Fruit fly (Drosophila melanogaster) whole organism, embryonic: ENCODE data around the gene Orc2.

Experiments
- Atf-2 ChIP-seq: fragments of 200-800 bp; sonication (Bioruptor generic); optimal IDR thresholded peaks from 2 replicates; lab custom pipeline; 2016; ENCODE audit warnings: missing biosample characterization, missing genetic modification characterization
- CG10431 ChIP-seq: fragments of 200-800 bp; sonication (Bioruptor generic); optimal IDR thresholded peaks from 3 replicates; lab custom pipeline; 2018; ENCODE audit warnings: missing biosample characterization, mild to moderate bottlenecking, missing genetic modification characterization
- CG11456 ChIP-seq: fragments of 200-800 bp; sonication (Bioruptor generic); IDR thresholded peaks from 3 replicates; pipeline ENCODE4 v1.3.6; 2022; ENCODE audit warnings: missing biosample characterization, missing genetic modification characterization
- CG12744 ChIP-seq: fragments of 200-800 bp; sonication (Bioruptor generic); optimal IDR thresholded peaks from 2 replicates; lab custom pipeline; 2016; ENCODE audit warnings: missing biosample characterization, missing genetic modification characterization
- CG14710 ChIP-seq: fragments of 200-800 bp; sonication (Bioruptor generic); optimal IDR thresholded peaks from 3 replicates; lab custom pipeline; 2019; ENCODE audit warnings: missing biosample characterization, mild to moderate bottlenecking, missing genetic modification characterization, moderate library complexity
- CG15479 ChIP-seq: fragments of 200-800 bp; sonication (Bioruptor generic); optimal IDR thresholded peaks from 3 replicates; lab custom pipeline; 2019; ENCODE audit warnings: missing biosample characterization, mild to moderate bottlenecking, missing genetic modification characterization, moderate library complexity
- CG15601 ChIP-seq: fragments of 200-800 bp; sonication (Bioruptor generic); optimal IDR thresholded peaks from 3 replicates; lab custom pipeline; 2019; ENCODE audit warnings: missing biosample characterization, mild to moderate bottlenecking, missing genetic modification characterization, moderate library complexity
- CG17829 ChIP-seq: fragments of 200-800 bp; optimal IDR thresholded peaks from 2 replicates; lab custom pipeline; 2019; ENCODE audit warnings: missing biosample characterization, mild to moderate bottlenecking, missing genetic modification characterization, moderate library complexity
- CG1792 ChIP-seq: fragments of 200-800 bp; sonication (Bioruptor generic); optimal IDR thresholded peaks from 2 replicates; lab custom pipeline; 2016; ENCODE audit warnings: missing biosample characterization, missing genetic modification characterization
- CG32772 ChIP-seq: fragments of 200-800 bp; sonication (Bioruptor generic); IDR thresholded peaks from 2 replicates; pipeline ENCODE4 v1.3.6; 2022; ENCODE audit warnings: missing biosample characterization, missing genetic modification characterization
- CG34224 ChIP-seq: fragments of 200-800 bp; sonication (Bioruptor generic); IDR thresholded peaks from 3 replicates; pipeline ENCODE4 v1.3.6; 2022; ENCODE audit warnings: missing biosample characterization, missing genetic modification characterization; ENCODE audit not compliant: partially characterized antibody
- CG34376 ChIP-seq: fragments of 200-800 bp; sonication (Bioruptor generic); optimal IDR thresholded peaks from 2 replicates; lab custom pipeline; 2018; ENCODE audit warnings: missing biosample characterization, mild to moderate bottlenecking, missing genetic modification characterization
- CG34422 ChIP-seq: fragments of 200-800 bp; sonication (Bioruptor generic); IDR thresholded peaks from 3 replicates; pipeline ENCODE4 v1.3.6; 2022; ENCODE audit warnings: missing biosample characterization, missing genetic modification characterization
- CG4328 ChIP-seq: fragments of 200-800 bp; sonication (Bioruptor generic); optimal IDR thresholded peaks from 3 replicates; lab custom pipeline; 2017; ENCODE audit warnings: missing biosample characterization, missing genetic modification reagents, missing genetic modification characterization
- CG6689 ChIP-seq: fragments of 200-800 bp; sonication (Bioruptor generic); IDR thresholded peaks from 2 replicates; pipeline ENCODE4 v1.3.6; 2022; ENCODE audit warnings: missing biosample characterization, missing genetic modification characterization
- CG7556 ChIP-seq: fragments of 200-800 bp; sonication (Bioruptor generic); optimal IDR thresholded peaks from 2 replicates; lab custom pipeline; 2017; ENCODE audit warnings: missing biosample characterization, mild to moderate bottlenecking, missing genetic modification characterization
- CG8924 ChIP-seq: fragments of 200-800 bp; optimal IDR thresholded peaks from 3 replicates; lab custom pipeline; 2019; ENCODE audit warnings: missing biosample characterization, mild to moderate bottlenecking, missing genetic modification characterization, moderate library complexity
- CG9437 ChIP-seq: fragments of 200-800 bp; sonication (Bioruptor generic); optimal IDR thresholded peaks from 2 replicates; lab custom pipeline; 2018; ENCODE audit warnings: missing biosample characterization, mild to moderate bottlenecking, missing genetic modification characterization
- Dbx ChIP-seq: fragments of 200-800 bp; sonication (Bioruptor generic); IDR thresholded peaks from 3 replicates; pipeline ENCODE4 v1.3.6; 2022; ENCODE audit warnings: missing biosample characterization, missing genetic modification characterization
- Dip3 ChIP-seq: fragments of 200-800 bp; sonication (Bioruptor generic); optimal IDR thresholded peaks from 3 replicates; lab custom pipeline; 2016; ENCODE audit warnings: missing biosample characterization, missing genetic modification characterization
- Dp ChIP-seq: fragments of 200-800 bp; sonication (Bioruptor generic); optimal IDR thresholded peaks from 2 replicates; lab custom pipeline; 2018; ENCODE audit warnings: missing biosample characterization, mild to moderate bottlenecking, missing genetic modification characterization, moderate library complexity
- Drgx ChIP-seq: fragments of 200-800 bp; sonication (Bioruptor generic); IDR thresholded peaks from 2 replicates; pipeline ENCODE4 v1.3.6; 2022; ENCODE audit warnings: missing biosample characterization, missing genetic modification characterization
- Ets65A ChIP-seq: fragments of 200-800 bp; sonication (Bioruptor generic); peaks from one replicate; lab custom pipeline; 2016; ENCODE audit warnings: missing biosample characterization, missing genetic modification characterization
- Hr51 ChIP-seq, 2 experiments: fragments of 200-800 bp; sonication (Bioruptor generic); optimal IDR thresholded peaks; 2 replicates in 1 of 2; 3 replicates in 1 of 2; lab custom pipeline; 2016 to 2018; ENCODE audit warnings: missing biosample characterization in 2 of 2, missing genetic modification characterization in 2 of 2, mild to moderate bottlenecking in 1 of 2, moderate library complexity in 1 of 2
- Hr78 ChIP-seq, 2 experiments: fragments of 200-800 bp in 1 of 2; fragments of >200 bp in 1 of 2; sonication (Bioruptor generic) in 1 of 2; optimal IDR thresholded peaks; 2 replicates each; lab custom pipeline; 2017 to 2019; ENCODE audit warnings: missing biosample characterization in 2 of 2, missing genetic modification characterization in 2 of 2, mild to moderate bottlenecking in 1 of 2, moderate library complexity in 1 of 2
- Lim3 ChIP-seq: fragments of 200-800 bp; sonication (Bioruptor generic); IDR thresholded peaks from 2 replicates; pipeline ENCODE4 v1.3.6; 2022; ENCODE audit warnings: missing biosample characterization, missing genetic modification characterization
- Pdp1 ChIP-seq, 2 experiments: fragments of 200-800 bp; sonication (Bioruptor generic); optimal IDR thresholded peaks; 3 replicates each; lab custom pipeline; 2016; ENCODE audit warnings: missing biosample characterization in 2 of 2, missing genetic modification characterization in 2 of 2, mild to moderate bottlenecking in 1 of 2, moderate library complexity in 1 of 2
- Ptx1 ChIP-seq: fragments of 200-800 bp; sonication (Bioruptor generic); IDR thresholded peaks from 2 replicates; pipeline ENCODE4 v1.3.6; 2022; ENCODE audit warnings: missing biosample characterization, missing genetic modification characterization
- Six4 ChIP-seq: fragments of 200-800 bp; sonication (Bioruptor generic); optimal IDR thresholded peaks from 2 replicates; lab custom pipeline; 2016; ENCODE audit warnings: missing biosample characterization, missing genetic modification characterization
- Taf1 ChIP-seq: fragments of 200-800 bp; sonication (Bioruptor generic); IDR thresholded peaks from 2 replicates; pipeline ENCODE4 v1.3.6; 2022; ENCODE audit warnings: missing biosample characterization, missing genetic modification characterization
- ab ChIP-seq: fragments of 200-800 bp; sonication (Bioruptor generic); optimal IDR thresholded peaks from 2 replicates; lab custom pipeline; 2016; ENCODE audit warnings: missing biosample characterization, missing genetic modification characterization
- amos ChIP-seq: fragments of 200-800 bp; sonication (Bioruptor generic); IDR thresholded peaks from 2 replicates; pipeline ENCODE4 v1.3.6; 2022; ENCODE audit warnings: missing biosample characterization, missing genetic modification characterization; ENCODE audit not compliant: partially characterized antibody
- cg ChIP-seq: fragments of 200-800 bp; sonication (Bioruptor generic); optimal IDR thresholded peaks from 3 replicates; lab custom pipeline; 2019; ENCODE audit warnings: missing biosample characterization, mild to moderate bottlenecking, missing genetic modification characterization, moderate library complexity
- crol ChIP-seq: fragments of 200-800 bp; sonication (Bioruptor generic); IDR thresholded peaks from 2 replicates; pipeline ENCODE4 v1.3.6; 2022; ENCODE audit warnings: missing biosample characterization, missing genetic modification characterization
- dimm ChIP-seq: fragments of 200-800 bp; sonication (Bioruptor generic); IDR thresholded peaks from 2 replicates; pipeline ENCODE4 v1.3.6; 2022; ENCODE audit warnings: missing biosample characterization, missing genetic modification characterization
- disco-r ChIP-seq: fragments of 200-800 bp; sonication (Bioruptor generic); optimal IDR thresholded peaks from 2 replicates; lab custom pipeline; 2016; ENCODE audit warnings: missing biosample characterization, missing genetic modification characterization
- dmrt99B ChIP-seq: fragments of 200-800 bp; sonication (Bioruptor generic); optimal IDR thresholded peaks from 2 replicates; lab custom pipeline; 2018; ENCODE audit warnings: missing biosample characterization, mild to moderate bottlenecking, missing genetic modification characterization, moderate library complexity
- dysf ChIP-seq: fragments of 200-800 bp; sonication (Bioruptor generic); IDR thresholded peaks from 3 replicates; pipeline ENCODE4 v1.3.6; 2022; ENCODE audit warnings: missing biosample characterization, missing genetic modification characterization
- fd96Cb ChIP-seq: fragments of 200-800 bp; sonication (Bioruptor generic); optimal IDR thresholded peaks from 2 replicates; lab custom pipeline; 2018; ENCODE audit warnings: missing biosample characterization, mild to moderate bottlenecking, missing genetic modification characterization, moderate library complexity
- gt ChIP-seq: fragments of 200-800 bp; sonication (Bioruptor generic); IDR thresholded peaks from 2 replicates; pipeline ENCODE4 v1.3.6; 2022; ENCODE audit warnings: missing biosample characterization, missing genetic modification characterization
- her ChIP-seq: fragments of 200-800 bp; sonication (Bioruptor generic); optimal IDR thresholded peaks from 2 replicates; lab custom pipeline; 2016; ENCODE audit warnings: missing biosample characterization, missing genetic modification characterization
- hth ChIP-seq: fragments of >200 bp; optimal IDR thresholded peaks from 2 replicates; lab custom pipeline; 2017; ENCODE audit warnings: inconsistent platforms
- jigr1 ChIP-seq: fragments of 200-800 bp; sonication (Bioruptor generic); IDR thresholded peaks from 3 replicates; pipeline ENCODE4 v1.3.6; 2022; ENCODE audit warnings: missing biosample characterization, missing genetic modification characterization
- kay ChIP-seq: fragments of 200-800 bp; sonication (Bioruptor generic); optimal IDR thresholded peaks from 2 replicates; lab custom pipeline; 2016; ENCODE audit warnings: missing biosample characterization, missing genetic modification characterization
- mirr ChIP-seq: fragments of 200-800 bp; sonication (Bioruptor generic); optimal IDR thresholded peaks from 3 replicates; lab custom pipeline; 2018; ENCODE audit warnings: missing biosample characterization, mild to moderate bottlenecking, missing genetic modification characterization
- nerfin-1 ChIP-seq: fragments of 200-800 bp; sonication (Bioruptor generic); optimal IDR thresholded peaks from 3 replicates; lab custom pipeline; 2019; ENCODE audit warnings: missing biosample characterization, mild to moderate bottlenecking, missing genetic modification characterization, moderate library complexity
- pan ChIP-seq, 4 experiments: fragments of >200 bp in 3 of 4; fragments of 200-800 bp in 1 of 4; sonication (Bioruptor generic) in 1 of 4; optimal IDR thresholded peaks in 3 of 4; IDR thresholded peaks in 1 of 4; 2 replicates each; pipeline versions ENCODE4 v1.3.6 to Lab custom; 2017 to 2022; ENCODE audit warnings: missing biosample characterization in 2 of 4, missing genetic modification characterization in 2 of 4, mixed read lengths in 1 of 4
- prd ChIP-seq, 3 experiments: fragments of >200 bp in 2 of 3; fragments of 200-800 bp in 1 of 3; sonication (Bioruptor generic) in 1 of 3; optimal IDR thresholded peaks in 2 of 3; IDR thresholded peaks in 1 of 3; 2 replicates in 2 of 3; 3 replicates in 1 of 3; pipeline versions ENCODE4 v1.3.6 to Lab custom; 2017 to 2022; ENCODE audit warnings: missing biosample characterization in 1 of 3, missing genetic modification characterization in 1 of 3
- tll ChIP-seq, 2 experiments: fragments of 200-800 bp in 1 of 2; fragments of >200 bp in 1 of 2; sonication (Bioruptor generic) in 1 of 2; optimal IDR thresholded peaks; 2 replicates each; lab custom pipeline; 2017 to 2019; ENCODE audit warnings: missing biosample characterization in 2 of 2, missing genetic modification characterization in 2 of 2, mild to moderate bottlenecking in 1 of 2, moderate library complexity in 1 of 2

The Orc2 gene

dm6 chr3R:14002146-14002846, 37.6 kb downstream of the Orc2 start (continued):
- TF ChIP-seq cg (GFP tag; lab: Kevin White, UChicago) (peak; percentile 37), CG15479 (GFP tag; lab: Kevin White, UChicago) (no peak), fd96Cb (tag; lab: Kevin White, UChicago) (peak; percentile 56), CG1792 (GFP tag; lab: Kevin White, UChicago) (peak; percentile 3), Ptx1 (GFP tag; lab: Robert Waterston, UW) (peak; percentile 50), CG6689 (GFP tag; lab: Robert Waterston, UW) (peak; percentile 31; the same call in 1 of the 2 replicates), CG34422 (GFP tag; lab: Robert Waterston, UW) (no peak), ab (GFP tag; lab: Kevin White, UChicago) (no peak), disco-r (GFP tag; lab: Kevin White, UChicago) (no peak), Dbx (GFP tag; lab: Robert Waterston, UW) (no peak), kay (no peak), amos (GFP tag; lab: Robert Waterston, UW) (no peak), Drgx (no peak), CG17829 (tag; lab: Kevin White, UChicago) (no peak), Dip3 (GFP tag; lab: Kevin White, UChicago) (no peak), CG34224 (GFP tag; lab: Robert Waterston, UW) (no peak), CG10431 (no peak), Pdp1 (GFP tag; optimal IDR thresholded peaks at IDR 0.05; lab: Kevin White, UChicago) (no peak), CG34376 (GFP tag; lab: Kevin White, UChicago) (no peak), her (no peak), prd (optimal IDR thresholded peaks at IDR 0.05; lab: Kevin White, UChicago) (no peak), prd (GFP tag; IDR thresholded peaks at IDR 0.05; lab: Robert Waterston, UW) (no peak), Hr78 (GFP tag; optimal IDR thresholded peaks at IDR 0.05; lab: Kevin White, UChicago) (no peak), dysf (GFP tag; lab: Robert Waterston, UW) (no peak), mirr (GFP tag; lab: Kevin White, UChicago) (no peak), pan (optimal IDR thresholded peaks at IDR 0.05; lab: Kevin White, UChicago) (no peak), pan (GFP tag; optimal IDR thresholded peaks at IDR 0.05 in 1 of 2, IDR thresholded peaks at IDR 0.05 in 1 of 2) (peak in 1 of 2 experiments; percentile 38), Atf-2 (no peak), crol (GFP tag; lab: Robert Waterston, UW) (no peak), CG14710 (tag; lab: Kevin White, UChicago) (peak; percentile 17), dmrt99B (tag; lab: Kevin White, UChicago) (peak; percentile 59), hth (lab: Kevin White, UChicago) (no peak), Six4 (no peak), Dp (GFP tag; lab: Kevin White, UChicago) (no peak), jigr1 (no peak), Hr51 (GFP tag; optimal IDR thresholded peaks at IDR 0.05; lab: Kevin White, UChicago) (peak in 1 of 2 experiments; percentile 55), Taf1 (GFP tag; lab: Robert Waterston, UW) (no peak), tll (GFP tag; optimal IDR thresholded peaks at IDR 0.05; lab: Kevin White, UChicago) (no peak), nerfin-1 (tag; lab: Kevin White, UChicago) (no peak), Lim3 (GFP tag; lab: Robert Waterston, UW) (no peak), gt (GFP tag; lab: Robert Waterston, UW) (no peak), CG32772 (GFP tag; lab: Robert Waterston, UW) (no peak), Ets65A (peak; percentile 48), CG11456 (GFP tag; lab: Robert Waterston, UW) (no peak), CG4328 (GFP tag; lab: Kevin White, UChicago) (no peak), CG7556 (peak; percentile 27), CG15601 (tag; lab: Kevin White, UChicago) (no peak), CG12744 (GFP tag; lab: Kevin White, UChicago) (no peak), CG8924 (no peak), CG9437 (GFP tag; lab: Kevin White, UChicago) (no peak), dimm (GFP tag; lab: Robert Waterston, UW) (no peak)
